Worm (Caenorhabditis elegans): ENCODE measurements around the gene K03D3.5.

K03D3.5 gene

DNA sequence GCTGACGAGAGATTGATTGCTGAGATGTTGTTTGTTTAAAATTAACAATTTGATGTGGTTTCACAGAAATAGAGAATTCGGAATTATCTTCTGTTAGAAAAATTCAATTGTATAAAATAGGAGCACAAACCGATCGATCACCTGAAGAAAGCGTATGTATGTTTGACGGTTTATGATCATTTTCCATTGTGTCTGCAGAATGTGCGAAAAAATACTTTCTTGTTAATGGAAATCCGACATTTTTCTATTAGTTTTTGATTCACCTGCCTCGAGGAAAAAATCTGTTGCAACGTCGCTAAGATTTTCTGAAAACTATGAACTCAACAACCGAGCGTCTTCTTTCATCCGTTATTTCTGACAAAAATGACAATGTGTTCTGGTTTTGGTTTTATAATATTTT, 16.4 kb upstream of the K03D3.5 start, which contains the start of gene C35D6.13:
Gene C35D6.13 (plus strand): TSS at position 301 of the 400 bp plus-strand sequence.
- TF ChIP-seq eor-1 (tag; optimal IDR thresholded peaks at IDR 0.05) (no peak), unc-39 (tag; optimal IDR thresholded peaks at IDR 0.05) (no peak), jun-1 (tag; optimal IDR thresholded peaks at IDR 0.05) (no peak), nhr-11 (tag; optimal IDR thresholded peaks at IDR 0.05) (no peak), nhr-23 (tag; optimal IDR thresholded peaks at IDR 0.05) (no peak)

- TF ChIP-seq nhr-25 (tag; optimal IDR thresholded peaks at IDR 0.05) (no peak), nhr-77 (tag; optimal IDR thresholded peaks at IDR 0.05) (no peak), elt-1 (tag; optimal IDR thresholded peaks at IDR 0.05) (no peak), zag-1 (tag; optimal IDR thresholded peaks at IDR 0.05) (no peak)
Measured at ce11 chrIV:16335037-16335436, 14.7 kb upstream of the K03D3.5 start, which contains the start of gene srz-38. Gene srz-38, plus strand, starts transcription at chrIV:16335337.

ce11 chrIV:16333121-16333520, 12.8 kb upstream of the K03D3.5 start:
- TF ChIP-seq nhr-28 (tag; optimal IDR thresholded peaks at IDR 0.05) (no peak), hmg-11 (tag; optimal IDR thresholded peaks at IDR 0.05) (no peak), lsy-12 (tag; optimal IDR thresholded peaks at IDR 0.05) (no peak), pha-4 (tag; optimal IDR thresholded peaks at IDR 0.05) (no peak)

ce11 chrIV:16332585-16332984, 12.3 kb upstream of the K03D3.5 start, which contains the start of gene srz-71:
Gene srz-71, plus strand, starts transcription at chrIV:16332885.
- TF ChIP-seq ceh-9 (tag; optimal IDR thresholded peaks at IDR 0.05), result no peak
- TF ChIP-seq zag-1 (tag; optimal IDR thresholded peaks at IDR 0.05), result no peak

- TF ChIP-seq nfya-1 (tag; optimal IDR thresholded peaks at IDR 0.05; ENCODE audit: insufficient read depth), result no peak
- TF ChIP-seq eor-1 (tag; optimal IDR thresholded peaks at IDR 0.05), result no peak
- TF ChIP-seq pha-4 (tag; optimal IDR thresholded peaks at IDR 0.05), result no peak
- no peak for TF ChIP-seq egl-5 (tag; optimal IDR thresholded peaks at IDR 0.05)
- no peak for TF ChIP-seq unc-39 (tag; optimal IDR thresholded peaks at IDR 0.05)
- TF ChIP-seq ztf-11 (tag; optimal IDR thresholded peaks at IDR 0.05), result no peak
- no peak for TF ChIP-seq sea-2 (GFP tag; optimal IDR thresholded peaks at IDR 0.05)
- TF ChIP-seq elt-2 (tag; optimal IDR thresholded peaks at IDR 0.05), result no peak
- no peak for TF ChIP-seq nhr-11 (tag; optimal IDR thresholded peaks at IDR 0.05)
- no peak for TF ChIP-seq skn-1 (tag; optimal IDR thresholded peaks at IDR 0.05)
- TF ChIP-seq ceh-28 (tag; optimal IDR thresholded peaks at IDR 0.05), result no peak
- TF ChIP-seq ZK546.5 (tag; optimal IDR thresholded peaks at IDR 0.05), result no peak
- TF ChIP-seq ama-1 (optimal IDR thresholded peaks at IDR 0.05), result no peak
- no peak for TF ChIP-seq lin-15B (tag; optimal IDR thresholded peaks at IDR 0.05)
- no peak for TF ChIP-seq fkh-10 (GFP tag; optimal IDR thresholded peaks at IDR 0.05)
- TF ChIP-seq nhr-67 (tag; optimal IDR thresholded peaks at IDR 0.05), result no peak
- TF ChIP-seq nhr-237 (tag; optimal IDR thresholded peaks at IDR 0.05), result no peak
- no peak for TF ChIP-seq aly-2 (tag; optimal IDR thresholded peaks at IDR 0.05)
Measured at ce11 chrIV:16330508-16330907, 10.2 kb upstream of the K03D3.5 start.

- TF ChIP-seq snpc-4 (tag; optimal IDR thresholded peaks at IDR 0.05), result no peak
- TF ChIP-seq aly-2 (tag; optimal IDR thresholded peaks at IDR 0.05), result no peak
- TF ChIP-seq ceh-16 (tag; optimal IDR thresholded peaks at IDR 0.05), result no peak
- TF ChIP-seq mml-1 (tag; optimal IDR thresholded peaks at IDR 0.05), result no peak
- TF ChIP-seq eor-1 (tag; optimal IDR thresholded peaks at IDR 0.05), result no peak
- no peak for TF ChIP-seq ceh-28 (tag; optimal IDR thresholded peaks at IDR 0.05)
- no peak for TF ChIP-seq pqm-1 (tag; optimal IDR thresholded peaks at IDR 0.05)
- TF ChIP-seq fkh-10 (GFP tag; optimal IDR thresholded peaks at IDR 0.05), result no peak
- no peak for TF ChIP-seq egl-5 (tag; optimal IDR thresholded peaks at IDR 0.05)
- TF ChIP-seq R02D3.7 (tag; optimal IDR thresholded peaks at IDR 0.05), result no peak
- TF ChIP-seq ceh-82 (tag; optimal IDR thresholded peaks at IDR 0.05), result no peak
- TF ChIP-seq lin-15B (tag; optimal IDR thresholded peaks at IDR 0.05), result no peak
- no peak for TF ChIP-seq fkh-2 (tag; optimal IDR thresholded peaks at IDR 0.05)
- TF ChIP-seq nhr-28 (tag; optimal IDR thresholded peaks at IDR 0.05), result no peak
Measured at ce11 chrIV:16329159-16329558, 8.8 kb upstream of the K03D3.5 start, which contains the start of gene srz-74. Gene srz-74, plus strand, starts transcription at chrIV:16329459.

Data from whole organism, L3 larva.